ENCODE assay signal across 2 fruit fly cellular contexts in genomic region chr3R:6009510-6010407, dm6.
A peak's percentile ranks its signal among the peaks of the same experiment; 100 is the strongest.
TF ChIP-seq lines count a peak whose summit lies in the region.

No protein-coding gene starts in this region.

- TF ChIP-seq CTCF in S2 (optimal IDR thresholded peaks at IDR 0.05; lab: Kevin White, UChicago): peak; percentile 79 to 83
- peak; percentile 87 for TF ChIP-seq CTCF in whole organism, embryonic (GFP tag; optimal IDR thresholded peaks at IDR 0.05; lab: Kevin White, UChicago)

TF ChIP-seq in whole organism, embryonic, 481 proteins besides CTCF, POLR2A, EP300 and RAD21:
- TF ChIP-seq CG16813 (GFP tag; IDR thresholded peaks at IDR 0.05; lab: Robert Waterston, UW; ENCODE audit: partially characterized antibody): peak; percentile 31; the same call in 1 of the 3 replicates
- no peak for TF ChIP-seq CG8924 (tag; optimal IDR thresholded peaks at IDR 0.05; lab: Kevin White, UChicago)
- peak; percentile 4 for TF ChIP-seq CG8290 (GFP tag; optimal IDR thresholded peaks at IDR 0.05; lab: Kevin White, UChicago)
- TF ChIP-seq CG8290 (tag; optimal IDR thresholded peaks at IDR 0.05; lab: Kevin White, UChicago): peak in 1 of 2 experiments; percentile 1
- peak; percentile 52; the same call in 2 of the 4 replicates for TF ChIP-seq Dll (GFP tag; IDR thresholded peaks at IDR 0.05; lab: Robert Waterston, UW; ENCODE audit: partially characterized antibody)
- no peak for TF ChIP-seq Nf-YC (tag; optimal IDR thresholded peaks at IDR 0.05; lab: Kevin White, UChicago)
- peak; percentile 49 for TF ChIP-seq Dref (GFP tag; IDR thresholded peaks at IDR 0.05; lab: Robert Waterston, UW)
- peak; percentile 66 for TF ChIP-seq CG10267 (tag; optimal IDR thresholded peaks at IDR 0.05; lab: Kevin White, UChicago)
- TF ChIP-seq CG10979 (tag; optimal IDR thresholded peaks at IDR 0.05; lab: Kevin White, UChicago): no peak
- peak; percentile 41 for TF ChIP-seq Lhr (GFP tag; optimal IDR thresholded peaks at IDR 0.05; lab: Kevin White, UChicago)
- TF ChIP-seq bab2 (GFP tag; optimal IDR thresholded peaks at IDR 0.05; lab: Kevin White, UChicago): no peak
- TF ChIP-seq BEAF-32 (GFP tag; optimal IDR thresholded peaks at IDR 0.05; lab: Kevin White, UChicago): peak; percentile 56
- TF ChIP-seq CG31365 (tag; optimal IDR thresholded peaks at IDR 0.05; lab: Kevin White, UChicago): peak; percentile 71
- TF ChIP-seq Dp (GFP tag; optimal IDR thresholded peaks at IDR 0.05; lab: Kevin White, UChicago): peak; percentile 18
- no peak for TF ChIP-seq CHES-1-like (GFP tag; optimal IDR thresholded peaks at IDR 0.05; lab: Kevin White, UChicago)
- peak; percentile 43; the same call in 1 of the 2 replicates for TF ChIP-seq E2f2 (GFP tag; IDR thresholded peaks at IDR 0.05; lab: Robert Waterston, UW)
- peak; percentile 80 for TF ChIP-seq Neu2 (GFP tag; optimal IDR thresholded peaks at IDR 0.05; lab: Kevin White, UChicago; ENCODE audit: borderline replicate concordance)
- TF ChIP-seq Scr (GFP tag; IDR thresholded peaks at IDR 0.05; lab: Robert Waterston, UW; ENCODE audit: partially characterized antibody): peak; percentile 53
- peak; percentile 57; the same call in 1 of the 3 replicates for TF ChIP-seq CG6791 (GFP tag; IDR thresholded peaks at IDR 0.05; lab: Robert Waterston, UW; ENCODE audit: partially characterized antibody)
- peak; percentile 28; the same call in 1 of the 3 replicates for TF ChIP-seq vnd (GFP tag; IDR thresholded peaks at IDR 0.05; lab: Robert Waterston, UW; ENCODE audit: partially characterized antibody)
- peak; percentile 8 for TF ChIP-seq CG2116 (GFP tag; optimal IDR thresholded peaks at IDR 0.05; lab: Kevin White, UChicago)
- peak; percentile 9 for TF ChIP-seq nmo (GFP tag; optimal IDR thresholded peaks at IDR 0.05; lab: Kevin White, UChicago)
- TF ChIP-seq sens (GFP tag; lab: Kevin White, UChicago): peak; percentile 34
- no peak for TF ChIP-seq CG10654 (GFP tag; optimal IDR thresholded peaks at IDR 0.05; lab: Kevin White, UChicago)
- TF ChIP-seq phol (tag; optimal IDR thresholded peaks at IDR 0.05; lab: Kevin White, UChicago): peak; percentile 12
- peak; percentile 45 for TF ChIP-seq pita (GFP tag; optimal IDR thresholded peaks at IDR 0.05; lab: Kevin White, UChicago)
- TF ChIP-seq Sry-δ (GFP tag; optimal IDR thresholded peaks at IDR 0.05; lab: Kevin White, UChicago): peak; percentile 49
- TF ChIP-seq bigmax (GFP tag; optimal IDR thresholded peaks at IDR 0.05; lab: Kevin White, UChicago): no peak
- TF ChIP-seq CG9817 (tag; optimal IDR thresholded peaks at IDR 0.05; lab: Kevin White, UChicago): no peak
- TF ChIP-seq pzg (GFP tag; optimal IDR thresholded peaks at IDR 0.05; lab: Kevin White, UChicago): peak; percentile 18
- peak; percentile 28 for TF ChIP-seq Myb (GFP tag; optimal IDR thresholded peaks at IDR 0.05; lab: Kevin White, UChicago)
- TF ChIP-seq Dip2 (GFP tag; IDR thresholded peaks at IDR 0.05; lab: Robert Waterston, UW): peak; percentile 77
- TF ChIP-seq stwl (tag; optimal IDR thresholded peaks at IDR 0.05; lab: Kevin White, UChicago): peak; percentile 91
- peak; percentile 21 for TF ChIP-seq CG1603 (tag; optimal IDR thresholded peaks at IDR 0.05; lab: Kevin White, UChicago)
- TF ChIP-seq CG13287 (GFP tag; IDR thresholded peaks at IDR 0.05; lab: Robert Waterston, UW; ENCODE audit: partially characterized antibody): peak; percentile 30
- peak; percentile 47 for TF ChIP-seq gfzf (GFP tag; optimal IDR thresholded peaks at IDR 0.05; lab: Kevin White, UChicago)
- TF ChIP-seq ken (GFP tag; IDR thresholded peaks at IDR 0.05; lab: Robert Waterston, UW): no peak
TF ChIP-seq in whole organism, embryonic: peak in this region for 27.
